Worm (Caenorhabditis elegans): ENCODE data around the gene srx-20.

srx-20 gene

DNA sequence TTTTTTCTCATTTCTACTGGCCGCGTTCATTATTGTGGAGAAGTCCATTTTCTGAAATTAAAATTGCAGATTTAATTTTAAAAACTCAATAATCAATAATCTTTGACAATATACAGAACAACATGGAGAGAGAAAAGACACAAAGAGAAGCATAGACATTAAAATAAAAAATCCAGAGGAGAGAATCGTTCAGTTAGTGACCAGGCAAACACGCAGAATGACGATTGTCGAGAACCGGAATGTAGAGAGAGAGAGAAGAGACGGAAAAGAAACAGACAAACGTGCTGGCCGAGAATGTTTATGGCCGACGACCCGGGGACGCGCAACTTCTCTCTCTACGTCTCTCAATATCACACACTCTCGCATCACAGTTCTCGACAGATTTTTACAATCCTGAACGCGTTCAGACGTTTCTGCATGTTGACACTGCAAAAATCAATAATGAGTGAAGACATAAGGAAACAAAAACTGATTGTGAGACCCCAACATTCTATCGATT lies 19.8 kb downstream of the srx-20 start, which contains the start of the genes T05A12.3 and T05A12.4 (continued):
- TF ChIP-seq F57C9.4 (tag; optimal IDR thresholded peaks at IDR 0.05), result no peak
- TF ChIP-seq Y67H2A.10 (GFP tag; conservative IDR thresholded peaks at IDR 0.05), result no peak
- TF ChIP-seq bed-2 (GFP tag; IDR thresholded peaks at IDR 0.05), result peak; percentile 65; the same call in 1 of the 2 replicates
- TF ChIP-seq nhr-90 (tag; optimal IDR thresholded peaks at IDR 0.05), result no peak
- TF ChIP-seq F33H1.4 (GFP tag; IDR thresholded peaks at IDR 0.05), result peak; percentile 63
- peak; percentile 51 for TF ChIP-seq B0019.2 (GFP tag; conservative IDR thresholded peaks at IDR 0.05)
- peak; percentile 71 for TF ChIP-seq D2030.7 (GFP tag; IDR thresholded peaks at IDR 0.05)
- no peak for TF ChIP-seq nfya-2 (GFP tag; IDR thresholded peaks at IDR 0.05)
- TF ChIP-seq attf-3 (GFP tag; conservative IDR thresholded peaks at IDR 0.05), result peak; percentile 49; the same call in 1 of the 2 replicates
- no peak for TF ChIP-seq tbx-9 (tag; optimal IDR thresholded peaks at IDR 0.05; ENCODE audit: borderline replicate concordance)
- no peak for TF ChIP-seq Y53G8AR.9 (GFP tag; conservative IDR thresholded peaks at IDR 0.05)
- TF ChIP-seq rpc-1 (optimal IDR thresholded peaks at IDR 0.05), result no peak
- no peak for TF ChIP-seq rpc-1 (tag; optimal IDR thresholded peaks at IDR 0.05)
- TF ChIP-seq egl-44 (GFP tag; IDR thresholded peaks at IDR 0.05), result peak; percentile 56; the same call in 1 of the 2 replicates
- no peak for TF ChIP-seq T07F8.4 (tag; optimal IDR thresholded peaks at IDR 0.05)
- no peak for TF ChIP-seq die-1 (tag; optimal IDR thresholded peaks at IDR 0.05)
- TF ChIP-seq pbrm-1 (GFP tag; IDR thresholded peaks at IDR 0.05), result peak; percentile 85
- TF ChIP-seq snpc-1.3 (tag; optimal IDR thresholded peaks at IDR 0.05; ENCODE audit: insufficient read depth), result no peak
- TF ChIP-seq F52B5.7 (tag; optimal IDR thresholded peaks at IDR 0.05), result no peak
- TF ChIP-seq madf-8 (GFP tag; conservative IDR thresholded peaks at IDR 0.05), result peak; percentile 58
- TF ChIP-seq ets-4 (GFP tag; optimal IDR thresholded peaks at IDR 0.05), result no peak
- TF ChIP-seq ztf-18 (tag; optimal IDR thresholded peaks at IDR 0.05), result no peak
- TF ChIP-seq let-607 (tag; optimal IDR thresholded peaks at IDR 0.05), result no peak
- TF ChIP-seq hsf-1 (GFP tag; IDR thresholded peaks at IDR 0.05), result no peak
- TF ChIP-seq mes-4 (tag; optimal IDR thresholded peaks at IDR 0.05), result no peak
- TF ChIP-seq akir-1 (GFP tag; optimal IDR thresholded peaks at IDR 0.05), result no peak
- peak; percentile 18 for TF ChIP-seq athp-1 (tag; optimal IDR thresholded peaks at IDR 0.05)
- TF ChIP-seq fkh-3 (tag; optimal IDR thresholded peaks at IDR 0.05), result no peak
- no peak for TF ChIP-seq nhr-27 (tag; optimal IDR thresholded peaks at IDR 0.05)
- TF ChIP-seq ztf-3 (GFP tag; optimal IDR thresholded peaks at IDR 0.05), result no peak
- no peak for TF ChIP-seq attf-5 (GFP tag; optimal IDR thresholded peaks at IDR 0.05)
- no peak for TF ChIP-seq ztf-25 (GFP tag; IDR thresholded peaks at IDR 0.05)
- TF ChIP-seq sdz-38 (tag; optimal IDR thresholded peaks at IDR 0.05), result no peak
- peak; percentile 71 for TF ChIP-seq unc-130 (GFP tag; optimal IDR thresholded peaks at IDR 0.05)
- no peak for TF ChIP-seq ceh-58 (GFP tag; IDR thresholded peaks at IDR 0.05)
- TF ChIP-seq ztf-28 (GFP tag; IDR thresholded peaks at IDR 0.05), result no peak; the same call in 1 of the 2 replicates
- TF ChIP-seq F10E7.11 (tag; optimal IDR thresholded peaks at IDR 0.05), result no peak
- TF ChIP-seq F55B11.4 (tag; optimal IDR thresholded peaks at IDR 0.05; ENCODE audit: borderline replicate concordance, insufficient read depth), result no peak
- no peak for TF ChIP-seq lin-54 (GFP tag; optimal IDR thresholded peaks at IDR 0.05)
- no peak for TF ChIP-seq C06A6.2 (GFP tag; conservative IDR thresholded peaks at IDR 0.05)
- no peak for TF ChIP-seq tbp1 (GFP tag; optimal IDR thresholded peaks at IDR 0.05)
- no peak for TF ChIP-seq gei-17 (GFP tag; optimal IDR thresholded peaks at IDR 0.05)
- no peak for TF ChIP-seq repo-1 (tag; optimal IDR thresholded peaks at IDR 0.05)
- no peak for TF ChIP-seq lag-1 (GFP tag; IDR thresholded peaks at IDR 0.05)
- no peak for TF ChIP-seq cebp-1 (GFP tag; IDR thresholded peaks at IDR 0.05)
- TF ChIP-seq cebp-1 (tag; optimal IDR thresholded peaks at IDR 0.05), result no peak
- no peak for TF ChIP-seq ztf-22 (GFP tag; optimal IDR thresholded peaks at IDR 0.05)
- TF ChIP-seq F57A8.1 (GFP tag; optimal IDR thresholded peaks at IDR 0.05), result no peak
- no peak for TF ChIP-seq nfyb-1 (GFP tag; IDR thresholded peaks at IDR 0.05)
